Worm (Caenorhabditis elegans) whole organism, L1 larva: ENCODE results near the gene sshk-1.

ENCODE experiments used
- Y116A8C.19 ChIP-seq: sonication (generic microtip); optimal IDR thresholded peaks from 2 replicates; lab custom pipeline; 2016; ENCODE audit warnings: missing compliant biosample characterization, missing genetic modification characterization, borderline replicate concordance
- alr-1 ChIP-seq: fragments of 200-800 bp; sonication (Bioruptor generic); optimal IDR thresholded peaks from 2 replicates; lab custom pipeline; 2018; ENCODE audit warnings: borderline replicate concordance, mild to moderate bottlenecking, missing genetic modification characterization, missing compliant biosample characterization
- ceh-63 ChIP-seq: fragments of 200-800 bp; sonication (Bioruptor generic); optimal IDR thresholded peaks from 2 replicates; lab custom pipeline; 2018; ENCODE audit warnings: mild to moderate bottlenecking, missing genetic modification characterization, missing compliant biosample characterization
- ceh-8 ChIP-seq: fragments of 200-800 bp; sonication (Bioruptor generic); optimal IDR thresholded peaks from 2 replicates; lab custom pipeline; 2018; ENCODE audit warnings: mild to moderate bottlenecking, missing genetic modification characterization, moderate library complexity, missing compliant biosample characterization
- ceh-88 ChIP-seq: fragments of 200-800 bp; sonication (Bioruptor generic); IDR thresholded peaks from 2 replicates; pipeline ENCODE4 v1.3.6; 2022; ENCODE audit warnings: missing genetic modification characterization, missing compliant biosample characterization
- ces-1 ChIP-seq: fragments of 150-350 bp; optimal IDR thresholded peaks from 2 replicates; lab custom pipeline; 2014; ENCODE audit warnings: missing biosample characterization, missing genetic modification reagents, missing genetic modification characterization
- dpl-1 ChIP-seq, 3 experiments: fragments of 150-350 bp in 2 of 3; sonication (generic microtip) in 1 of 3; optimal IDR thresholded peaks; 2 replicates each; lab custom pipeline; 2014 to 2017; ENCODE audit warnings: missing biosample characterization in 3 of 3, missing genetic modification characterization in 3 of 3, missing genetic modification reagents in 3 of 3
- dsc-1 ChIP-seq: sonication (generic microtip); optimal IDR thresholded peaks from 2 replicates; lab custom pipeline; 2016; ENCODE audit warnings: mild to moderate bottlenecking, missing genetic modification characterization, missing compliant biosample characterization
- efl-3 ChIP-seq: fragments of 200-800 bp; sonication (Bioruptor generic); optimal IDR thresholded peaks from 2 replicates; lab custom pipeline; 2018; ENCODE audit warnings: mild to moderate bottlenecking, missing genetic modification characterization, missing compliant biosample characterization
- elt-3 ChIP-seq, 6 experiments: fragments of 150-350 bp in 1 of 6; sonication (generic microtip); optimal IDR thresholded peaks; 2 replicates each; lab custom pipeline; 2017 to 2018; ENCODE audit warnings: missing biosample characterization in 6 of 6, missing genetic modification characterization in 6 of 6, inconsistent platforms in 1 of 6
- fkh-10 ChIP-seq: sonication (generic microtip); optimal IDR thresholded peaks from 2 replicates; lab custom pipeline; 2017; ENCODE audit warnings: missing biosample characterization, missing genetic modification reagents, missing genetic modification characterization
- fkh-8 ChIP-seq: sonication (generic microtip); optimal IDR thresholded peaks from 2 replicates; lab custom pipeline; 2016; ENCODE audit warnings: mild to moderate bottlenecking, missing genetic modification characterization, missing compliant biosample characterization
- fos-1 ChIP-seq: fragments of 150-350 bp; optimal IDR thresholded peaks from 2 replicates; lab custom pipeline; 2014; ENCODE audit warnings: missing biosample characterization, missing genetic modification characterization
- hlh-17 ChIP-seq: fragments of 200-800 bp; sonication (Bioruptor generic); optimal IDR thresholded peaks from 2 replicates; lab custom pipeline; 2018; ENCODE audit warnings: missing genetic modification characterization, mild to moderate bottlenecking, missing compliant biosample characterization, moderate library complexity, borderline replicate concordance
- irx-1 ChIP-seq: sonication (generic microtip); optimal IDR thresholded peaks from 2 replicates; lab custom pipeline; 2016; ENCODE audit warnings: missing genetic modification characterization, missing compliant biosample characterization
- lin-14 ChIP-seq: fragments of 200-800 bp; sonication (Bioruptor generic); optimal IDR thresholded peaks from 2 replicates; lab custom pipeline; 2018; ENCODE audit warnings: mild to moderate bottlenecking, missing genetic modification characterization, moderate library complexity, missing compliant biosample characterization
- lin-35 ChIP-seq, 2 experiments: fragments of 150-350 bp; optimal IDR thresholded peaks; 2 replicates each; lab custom pipeline; 2014; ENCODE audit warnings: missing biosample characterization in 2 of 2, missing genetic modification characterization in 2 of 2, missing genetic modification reagents in 2 of 2
- lsy-2 ChIP-seq, 2 experiments: fragments of 150-350 bp; optimal IDR thresholded peaks; 2 replicates each; lab custom pipeline; 2014; ENCODE audit warnings: missing biosample characterization in 2 of 2, missing genetic modification characterization in 2 of 2
- mdl-1 ChIP-seq, 2 experiments: fragments of 150-350 bp; optimal IDR thresholded peaks; 2 replicates each; lab custom pipeline; 2014 to 2017; ENCODE audit warnings: missing biosample characterization in 2 of 2, missing genetic modification characterization in 2 of 2, inconsistent platforms in 1 of 2
- nhr-11 ChIP-seq: fragments of 150-350 bp; optimal IDR thresholded peaks from 2 replicates; lab custom pipeline; 2014; ENCODE audit warnings: missing biosample characterization, missing genetic modification characterization
- nhr-19 ChIP-seq: fragments of 200-800 bp; sonication (Bioruptor generic); conservative IDR thresholded peaks from 2 replicates; pipeline ENCODE4 v1.3.6; 2022; ENCODE audit warnings: missing genetic modification characterization, missing compliant biosample characterization
- nhr-20 ChIP-seq: sonication (generic microtip); optimal IDR thresholded peaks from 2 replicates; lab custom pipeline; 2016; ENCODE audit warnings: mild to moderate bottlenecking, missing genetic modification characterization, missing compliant biosample characterization
- nhr-28 ChIP-seq: fragments of 150-350 bp; optimal IDR thresholded peaks from 2 replicates; lab custom pipeline; 2014; ENCODE audit warnings: missing biosample characterization, missing genetic modification characterization
- nhr-47 ChIP-seq: sonication (generic microtip); optimal IDR thresholded peaks from 2 replicates; lab custom pipeline; 2016; ENCODE audit warnings: mild to moderate bottlenecking, missing genetic modification characterization, moderate library complexity, missing compliant biosample characterization
- nhr-71 ChIP-seq: sonication (generic microtip); optimal IDR thresholded peaks from 2 replicates; lab custom pipeline; 2016; ENCODE audit warnings: mild to moderate bottlenecking, missing genetic modification characterization, moderate library complexity, missing compliant biosample characterization
- nhr-77 ChIP-seq: fragments of 150-350 bp; optimal IDR thresholded peaks from 2 replicates; lab custom pipeline; 2014; ENCODE audit warnings: missing biosample characterization, missing genetic modification characterization
- nhr-84 ChIP-seq: sonication (generic microtip); optimal IDR thresholded peaks from 2 replicates; lab custom pipeline; 2017; ENCODE audit warnings: missing biosample characterization, missing genetic modification characterization
- nhr-85 ChIP-seq: sonication (generic microtip); peaks from one replicate; lab custom pipeline; 2016; ENCODE audit warnings: missing genetic modification characterization, inconsistent platforms, missing compliant biosample characterization
- nhr-90 ChIP-seq: sonication (generic microtip); optimal IDR thresholded peaks from 2 replicates; lab custom pipeline; 2016; ENCODE audit warnings: mild to moderate bottlenecking, missing genetic modification characterization, missing compliant biosample characterization; ENCODE audit not compliant: poor library complexity
- pag-3 ChIP-seq: sonication (generic microtip); optimal IDR thresholded peaks from 2 replicates; lab custom pipeline; 2017; ENCODE audit warnings: missing genetic modification characterization, mild to moderate bottlenecking, missing compliant biosample characterization, antibody characterized with exemption, borderline replicate concordance; ENCODE audit not compliant: insufficient read depth
- pax-3 ChIP-seq: fragments of 200-800 bp; sonication (Bioruptor generic); optimal IDR thresholded peaks from 2 replicates; lab custom pipeline; 2018; ENCODE audit warnings: mild to moderate bottlenecking, missing genetic modification characterization, moderate library complexity, missing compliant biosample characterization
- pqm-1 ChIP-seq: sonication (generic microtip); optimal IDR thresholded peaks from 3 replicates; lab custom pipeline; 2017; ENCODE audit warnings: missing biosample characterization, missing genetic modification characterization
- rnt-1 ChIP-seq: sonication (generic microtip); optimal IDR thresholded peaks from 2 replicates; lab custom pipeline; 2016; ENCODE audit warnings: mild to moderate bottlenecking, missing genetic modification characterization, moderate library complexity, missing compliant biosample characterization
- sox-4 ChIP-seq: sonication (generic microtip); optimal IDR thresholded peaks from 2 replicates; lab custom pipeline; 2016; ENCODE audit warnings: missing genetic modification characterization, missing compliant biosample characterization
- sptf-1 ChIP-seq: fragments of 150-350 bp; optimal IDR thresholded peaks from 2 replicates; lab custom pipeline; 2014; ENCODE audit warnings: missing biosample characterization, missing genetic modification characterization
- swsn-7 ChIP-seq: sonication (generic microtip); optimal IDR thresholded peaks from 2 replicates; lab custom pipeline; 2016; ENCODE audit warnings: missing genetic modification characterization, missing compliant biosample characterization
- tbx-2 ChIP-seq: sonication (generic microtip); optimal IDR thresholded peaks from 2 replicates; lab custom pipeline; 2016; ENCODE audit warnings: missing genetic modification characterization, missing compliant biosample characterization
- unc-130 ChIP-seq: fragments of 150-350 bp; optimal IDR thresholded peaks from 2 replicates; lab custom pipeline; 2017; ENCODE audit warnings: missing biosample characterization, missing genetic modification characterization, inconsistent platforms
- unc-30 ChIP-seq: sonication (generic microtip); optimal IDR thresholded peaks from 2 replicates; lab custom pipeline; 2017; ENCODE audit warnings: missing biosample characterization, missing genetic modification characterization
- unc-62 ChIP-seq: fragments of 150-350 bp; optimal IDR thresholded peaks from 2 replicates; lab custom pipeline; 2014; ENCODE audit warnings: missing biosample characterization, missing genetic modification reagents, missing genetic modification characterization
- unc-98 ChIP-seq: fragments of 200-800 bp; sonication (Bioruptor generic); IDR thresholded peaks from 2 replicates; pipeline ENCODE4 v1.3.6; 2022; ENCODE audit warnings: missing genetic modification characterization, missing compliant biosample characterization
- vab-15 ChIP-seq: sonication (generic microtip); optimal IDR thresholded peaks from 2 replicates; lab custom pipeline; 2017; ENCODE audit warnings: missing genotype, mild to moderate bottlenecking, missing genetic modification characterization, missing compliant biosample characterization
- ztf-11 ChIP-seq, 2 experiments: sonication (generic microtip); optimal IDR thresholded peaks; 2 replicates each; lab custom pipeline; 2016 to 2017; ENCODE audit warnings: missing genetic modification characterization in 2 of 2, missing biosample characterization in 1 of 2, missing compliant biosample characterization in 1 of 2
- ztf-4 ChIP-seq: fragments of 150-350 bp; optimal IDR thresholded peaks from 2 replicates; lab custom pipeline; 2014; ENCODE audit warnings: missing biosample characterization, missing genetic modification characterization

The sshk-1 gene

ce11 chrV:20779707-20780346, 36.1 kb upstream of the sshk-1 start:
- TF ChIP-seq rnt-1 (peak; percentile 58), fkh-10 (GFP tag; lab: Kevin White, UChicago) (no peak), ceh-8 (no peak), irx-1 (tag; lab: Kevin White, UChicago) (peak; percentile 1), nhr-19 (GFP tag; lab: Robert Waterston, UW) (peak; percentile 29), pax-3 (tag; lab: Kevin White, UChicago) (peak; percentile 42), nhr-85 (peak; percentile 75), fos-1 (tag; lab: Kevin White, UChicago) (peak; percentile 38), sox-4 (tag; lab: Kevin White, UChicago) (peak; percentile 78), nhr-28 (no peak), Y116A8C.19 (no peak), nhr-84 (no peak), nhr-90 (tag; lab: Kevin White, UChicago) (no peak), unc-98 (GFP tag; lab: Robert Waterston, UW) (no peak), pqm-1 (tag; lab: Kevin White, UChicago) (no peak), pag-3 (tag; lab: Kevin White, UChicago) (no peak), nhr-77 (no peak), unc-62 (no peak), ceh-63 (GFP tag; lab: Kevin White, UChicago) (no peak), nhr-20 (tag; lab: Kevin White, UChicago) (peak; percentile 48), mdl-1 (tag; optimal IDR thresholded peaks at IDR 0.05; lab: Kevin White, UChicago) (no peak), unc-130 (tag; lab: Kevin White, UChicago) (no peak), alr-1 (tag; lab: Kevin White, UChicago) (no peak), efl-3 (GFP tag; lab: Kevin White, UChicago) (no peak), vab-15 (tag; lab: Kevin White, UChicago) (no peak), dsc-1 (tag; lab: Kevin White, UChicago) (peak; percentile 80), sptf-1 (no peak), ceh-88 (GFP tag; lab: Robert Waterston, UW) (no peak), nhr-47 (peak; percentile 23), nhr-11 (tag; lab: Kevin White, UChicago) (no peak), nhr-71 (tag; lab: Kevin White, UChicago) (peak; percentile 57), lin-14 (GFP tag; lab: Kevin White, UChicago) (peak; percentile 25), swsn-7 (peak; percentile 27), hlh-17 (GFP tag; lab: Kevin White, UChicago) (no peak), ztf-4 (tag; lab: Kevin White, UChicago) (no peak), tbx-2 (tag; lab: Kevin White, UChicago) (no peak), lin-35 (GFP tag; optimal IDR thresholded peaks at IDR 0.05; lab: Kevin White, UChicago) (no peak), ces-1 (GFP tag; lab: Kevin White, UChicago) (no peak), dpl-1 (GFP tag; optimal IDR thresholded peaks at IDR 0.05; lab: Kevin White, UChicago) (no peak), unc-30 (tag; lab: Kevin White, UChicago) (no peak), fkh-8 (tag; lab: Kevin White, UChicago) (peak; percentile 68), elt-3 (tag; optimal IDR thresholded peaks at IDR 0.05; lab: Kevin White, UChicago) (no peak), lsy-2 (tag; optimal IDR thresholded peaks at IDR 0.05; lab: Kevin White, UChicago) (peak in 1 of 2 experiments; percentile 13), ztf-11 (tag; optimal IDR thresholded peaks at IDR 0.05; lab: Kevin White, UChicago) (no peak)
